Fruit fly (Drosophila melanogaster) whole organism, embryonic: ENCODE data around the gene SKIP.
A peak's percentile ranks its signal among the peaks of the same experiment; 100 is the strongest.

ENCODE experiments used
- Ada2b ChIP-seq: fragments of 200-800 bp; sonication (Bioruptor generic); IDR thresholded peaks from 2 replicates; pipeline ENCODE4 v1.3.6; 2022; ENCODE audit warnings: missing biosample characterization, missing genetic modification characterization
- BtbVII ChIP-seq: fragments of 200-800 bp; sonication (Bioruptor generic); optimal IDR thresholded peaks from 3 replicates; lab custom pipeline; 2017; ENCODE audit warnings: missing biosample characterization, mild to moderate bottlenecking, missing genetic modification characterization
- CG10959 ChIP-seq: fragments of 200-800 bp; sonication (Bioruptor generic); IDR thresholded peaks from 2 replicates; pipeline ENCODE4 v1.3.6; 2022; ENCODE audit warnings: missing biosample characterization, missing genetic modification characterization
- CG10979 ChIP-seq: fragments of 200-800 bp; sonication (Bioruptor generic); optimal IDR thresholded peaks from 2 replicates; lab custom pipeline; 2018; ENCODE audit warnings: missing biosample characterization, mild to moderate bottlenecking, missing genetic modification characterization, moderate library complexity
- CG11695 ChIP-seq: fragments of 200-800 bp; sonication (Bioruptor generic); IDR thresholded peaks from 3 replicates; pipeline ENCODE4 v1.3.6; 2022; ENCODE audit warnings: missing biosample characterization, missing genetic modification characterization
- CG12391 ChIP-seq: fragments of 200-800 bp; sonication (Bioruptor generic); optimal IDR thresholded peaks from 3 replicates; lab custom pipeline; 2018; ENCODE audit warnings: missing biosample characterization, mild to moderate bottlenecking, missing genetic modification characterization, moderate library complexity
- CG13894 ChIP-seq: fragments of 200-800 bp; sonication (Bioruptor generic); optimal IDR thresholded peaks from 3 replicates; lab custom pipeline; 2018; ENCODE audit warnings: missing biosample characterization, mild to moderate bottlenecking, missing genetic modification characterization, moderate library complexity
- CG14050 ChIP-seq: fragments of 200-800 bp; sonication (Bioruptor generic); IDR thresholded peaks from 3 replicates; pipeline ENCODE4 v1.3.6; 2022; ENCODE audit warnings: missing biosample characterization, missing genetic modification characterization
- CG14667 ChIP-seq: fragments of 200-800 bp; sonication (Bioruptor generic); IDR thresholded peaks from 2 replicates; pipeline ENCODE4 v1.3.6; 2022; ENCODE audit warnings: missing biosample characterization, missing genetic modification characterization
- CG15479 ChIP-seq: fragments of 200-800 bp; sonication (Bioruptor generic); optimal IDR thresholded peaks from 3 replicates; lab custom pipeline; 2019; ENCODE audit warnings: missing biosample characterization, mild to moderate bottlenecking, missing genetic modification characterization, moderate library complexity
- CG17186 ChIP-seq: fragments of 200-800 bp; sonication (Bioruptor generic); optimal IDR thresholded peaks from 3 replicates; lab custom pipeline; 2017; ENCODE audit warnings: missing biosample characterization, missing genetic modification reagents, missing genetic modification characterization
- CG17385 ChIP-seq: fragments of 200-800 bp; sonication (Bioruptor generic); optimal IDR thresholded peaks from 3 replicates; lab custom pipeline; 2018; ENCODE audit warnings: missing biosample characterization, mild to moderate bottlenecking, missing genetic modification characterization
- CG2116 ChIP-seq: fragments of 200-800 bp; sonication (Bioruptor generic); optimal IDR thresholded peaks from 3 replicates; lab custom pipeline; 2018; ENCODE audit warnings: missing biosample characterization, mild to moderate bottlenecking, missing genetic modification characterization
- CG3065 ChIP-seq: fragments of 200-800 bp; sonication (Bioruptor generic); optimal IDR thresholded peaks from 2 replicates; lab custom pipeline; 2016; ENCODE audit warnings: missing biosample characterization, missing genetic modification characterization
- CG32532 ChIP-seq: fragments of 200-800 bp; sonication (Bioruptor generic); IDR thresholded peaks from 2 replicates; pipeline ENCODE4 v1.3.6; 2022; ENCODE audit warnings: missing biosample characterization, missing genetic modification characterization
- CG32767 ChIP-seq: fragments of 200-800 bp; sonication (Bioruptor generic); IDR thresholded peaks from 2 replicates; pipeline ENCODE4 v1.3.6; 2022; ENCODE audit warnings: missing biosample characterization, missing genetic modification characterization
- CG3726 ChIP-seq: fragments of 200-800 bp; sonication (Bioruptor generic); IDR thresholded peaks from 3 replicates; pipeline ENCODE4, ENCODE4 v1.3.6; 2022; ENCODE audit warnings: missing biosample characterization, missing genetic modification characterization
- CG5180 ChIP-seq: fragments of 200-800 bp; sonication (Bioruptor generic); optimal IDR thresholded peaks from 3 replicates; lab custom pipeline; 2017; ENCODE audit warnings: missing biosample characterization, missing genetic modification characterization, mild to moderate bottlenecking, moderate library complexity, missing genetic modification reagents
- CHES-1-like ChIP-seq: fragments of 200-800 bp; sonication (Bioruptor generic); optimal IDR thresholded peaks from 2 replicates; lab custom pipeline; 2016; ENCODE audit warnings: missing biosample characterization, missing genetic modification characterization
- CkIIα-i1 ChIP-seq: fragments of 200-800 bp; sonication (Bioruptor generic); IDR thresholded peaks from 2 replicates; pipeline ENCODE4 v1.3.6; 2022; ENCODE audit warnings: missing biosample characterization, missing genetic modification characterization
- Doc3 ChIP-seq: fragments of 200-800 bp; sonication (Bioruptor generic); IDR thresholded peaks from 3 replicates; pipeline ENCODE4 v1.3.6; 2022; ENCODE audit warnings: missing biosample characterization, missing genetic modification characterization; ENCODE audit not compliant: partially characterized antibody
- Elba2 ChIP-seq: fragments of 200-800 bp; sonication (Bioruptor generic); optimal IDR thresholded peaks from 3 replicates; lab custom pipeline; 2016; ENCODE audit warnings: missing biosample characterization, missing genetic modification characterization
- Ets65A ChIP-seq: fragments of 200-800 bp; sonication (Bioruptor generic); peaks from one replicate; lab custom pipeline; 2016; ENCODE audit warnings: missing biosample characterization, missing genetic modification characterization
- Hmx ChIP-seq: fragments of 200-800 bp; sonication (Bioruptor generic); optimal IDR thresholded peaks from 2 replicates; lab custom pipeline; 2016; ENCODE audit warnings: missing biosample characterization, missing genetic modification characterization
- Hr39 ChIP-seq: fragments of >200 bp; optimal IDR thresholded peaks from 2 replicates; lab custom pipeline; 2017
- Hr78 ChIP-seq, 2 experiments: fragments of 200-800 bp in 1 of 2; fragments of >200 bp in 1 of 2; sonication (Bioruptor generic) in 1 of 2; optimal IDR thresholded peaks; 2 replicates each; lab custom pipeline; 2017 to 2019; ENCODE audit warnings: missing biosample characterization in 2 of 2, missing genetic modification characterization in 2 of 2, mild to moderate bottlenecking in 1 of 2, moderate library complexity in 1 of 2
- Meics ChIP-seq: fragments of 200-800 bp; sonication (Bioruptor generic); optimal IDR thresholded peaks from 2 replicates; lab custom pipeline; 2017; ENCODE audit warnings: missing biosample characterization, mild to moderate bottlenecking, missing genetic modification characterization
- NK7.1 ChIP-seq: fragments of 200-800 bp; sonication (Bioruptor generic); optimal IDR thresholded peaks from 3 replicates; lab custom pipeline; 2016; ENCODE audit warnings: missing biosample characterization, missing genetic modification characterization
- NfI ChIP-seq: fragments of 200-800 bp; sonication (Bioruptor generic); optimal IDR thresholded peaks from 3 replicates; lab custom pipeline; 2018; ENCODE audit warnings: missing biosample characterization, mild to moderate bottlenecking, missing genetic modification characterization, moderate library complexity
- Opbp ChIP-seq: fragments of 200-800 bp; sonication (Bioruptor generic); IDR thresholded peaks from 3 replicates; pipeline ENCODE4 v1.3.6; 2022; ENCODE audit warnings: missing biosample characterization, missing genetic modification characterization; ENCODE audit not compliant: partially characterized antibody
- Ssrp ChIP-seq: fragments of 200-800 bp; sonication (Bioruptor generic); optimal IDR thresholded peaks from 2 replicates; lab custom pipeline; 2018; ENCODE audit warnings: missing biosample characterization, mild to moderate bottlenecking, missing genetic modification characterization, moderate library complexity
- Taf1 ChIP-seq: fragments of 200-800 bp; sonication (Bioruptor generic); IDR thresholded peaks from 2 replicates; pipeline ENCODE4 v1.3.6; 2022; ENCODE audit warnings: missing biosample characterization, missing genetic modification characterization
- Trl ChIP-seq, 3 experiments: fragments of >200 bp in 2 of 3; fragments of 200-800 bp in 1 of 3; sonication (Bioruptor generic) in 1 of 3; optimal IDR thresholded peaks; 2 replicates in 1 of 3; 3 replicates in 2 of 3; lab custom pipeline; 2016 to 2017; ENCODE audit warnings: missing biosample characterization in 1 of 3, missing genetic modification characterization in 1 of 3
- Vsx1 ChIP-seq: fragments of 200-800 bp; sonication (Bioruptor generic); optimal IDR thresholded peaks from 2 replicates; lab custom pipeline; 2017; ENCODE audit warnings: missing biosample characterization, mild to moderate bottlenecking, missing genetic modification characterization, missing genetic modification reagents
- chm ChIP-seq: fragments of 200-800 bp; sonication (Bioruptor generic); IDR thresholded peaks from 2 replicates; pipeline ENCODE4 v1.3.6; 2022; ENCODE audit warnings: missing biosample characterization, missing genetic modification characterization
- crol ChIP-seq: fragments of 200-800 bp; sonication (Bioruptor generic); IDR thresholded peaks from 2 replicates; pipeline ENCODE4 v1.3.6; 2022; ENCODE audit warnings: missing biosample characterization, missing genetic modification characterization
- dan ChIP-seq: fragments of 200-800 bp; sonication (Bioruptor generic); IDR thresholded peaks from 2 replicates; pipeline ENCODE4 v1.3.6; 2022; ENCODE audit warnings: missing biosample characterization, missing genetic modification characterization
- dimm ChIP-seq: fragments of 200-800 bp; sonication (Bioruptor generic); IDR thresholded peaks from 2 replicates; pipeline ENCODE4 v1.3.6; 2022; ENCODE audit warnings: missing biosample characterization, missing genetic modification characterization
- ems ChIP-seq: fragments of 200-800 bp; sonication (Bioruptor generic); optimal IDR thresholded peaks from 3 replicates; lab custom pipeline; 2016; ENCODE audit warnings: missing biosample characterization, missing genetic modification characterization
- ewg ChIP-seq: fragments of 200-800 bp; sonication (Bioruptor generic); optimal IDR thresholded peaks from 3 replicates; lab custom pipeline; 2017; ENCODE audit warnings: mild to moderate bottlenecking, missing biosample characterization, missing genetic modification reagents, missing genetic modification characterization
- exex ChIP-seq: fragments of 200-800 bp; sonication (Bioruptor generic); optimal IDR thresholded peaks from 4 replicates; lab custom pipeline; 2018; ENCODE audit warnings: missing biosample characterization, mild to moderate bottlenecking, missing genetic modification characterization, moderate library complexity
- ham ChIP-seq: fragments of 200-800 bp; sonication (Bioruptor generic); IDR thresholded peaks from 2 replicates; pipeline ENCODE4 v1.3.6; 2022; ENCODE audit warnings: missing biosample characterization, missing genetic modification characterization
- hbn ChIP-seq: fragments of 200-800 bp; sonication (Bioruptor generic); IDR thresholded peaks from 2 replicates; pipeline ENCODE4 v1.3.6; 2022; ENCODE audit warnings: missing biosample characterization, missing genetic modification characterization; ENCODE audit not compliant: partially characterized antibody
- klu ChIP-seq: fragments of 200-800 bp; sonication (Bioruptor generic); IDR thresholded peaks from 2 replicates; pipeline ENCODE4 v1.3.6; 2022; ENCODE audit warnings: missing biosample characterization, missing genetic modification characterization
- nom ChIP-seq: fragments of 200-800 bp; sonication (Bioruptor generic); optimal IDR thresholded peaks from 2 replicates; lab custom pipeline; 2017; ENCODE audit warnings: missing biosample characterization, missing genetic modification characterization, mild to moderate bottlenecking, moderate library complexity, missing genetic modification reagents
- repo ChIP-seq: fragments of 200-800 bp; sonication (Bioruptor generic); optimal IDR thresholded peaks from 2 replicates; lab custom pipeline; 2016; ENCODE audit warnings: missing biosample characterization, missing genetic modification characterization
- stwl ChIP-seq: fragments of 200-800 bp; sonication (Bioruptor generic); optimal IDR thresholded peaks from 3 replicates; lab custom pipeline; 2018; ENCODE audit warnings: missing biosample characterization, mild to moderate bottlenecking, missing genetic modification characterization, moderate library complexity
- tna ChIP-seq: fragments of 200-800 bp; sonication (Bioruptor generic); IDR thresholded peaks from 2 replicates; pipeline ENCODE4 v1.3.6; 2022; ENCODE audit warnings: missing biosample characterization, missing genetic modification characterization; ENCODE audit not compliant: partially characterized antibody
- unc-4 ChIP-seq: fragments of 200-800 bp; sonication (Bioruptor generic); IDR thresholded peaks from 2 replicates; pipeline ENCODE4 v1.3.6; 2022; ENCODE audit warnings: missing biosample characterization, missing genetic modification characterization; ENCODE audit not compliant: partially characterized antibody
- zen2 ChIP-seq: fragments of 200-800 bp; sonication (Bioruptor generic); IDR thresholded peaks from 3 replicates; pipeline ENCODE4 v1.3.6; 2022; ENCODE audit warnings: missing biosample characterization, missing genetic modification characterization; ENCODE audit not compliant: partially characterized antibody
- zfh1 ChIP-seq: fragments of 200-800 bp; sonication (Bioruptor generic); IDR thresholded peaks from 3 replicates; pipeline ENCODE4 v1.3.6; 2022; ENCODE audit warnings: missing biosample characterization, missing genetic modification characterization

The SKIP gene

DNA sequence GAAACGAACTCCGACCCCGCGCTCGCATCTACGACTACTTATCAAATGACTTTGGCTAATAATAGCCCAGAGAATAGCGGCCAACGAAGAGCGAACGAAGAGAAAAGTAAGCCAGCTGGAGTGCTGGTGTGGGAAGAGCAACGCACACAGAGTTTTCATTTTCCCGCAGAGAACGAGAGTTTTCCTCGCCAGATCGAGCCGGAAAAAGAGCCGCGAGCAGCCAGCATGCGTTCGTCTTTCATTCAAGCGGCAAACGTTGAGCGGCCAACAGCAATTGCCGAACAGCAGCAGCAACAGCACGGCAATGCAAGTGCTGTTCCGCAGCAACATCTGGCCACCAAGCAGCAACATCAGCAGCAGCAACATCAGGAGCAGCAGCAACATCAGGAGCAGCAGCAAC is 8.8 kb upstream of the SKIP start:
- TF ChIP-seq Vsx1 (GFP tag; lab: Kevin White, UChicago): peak; percentile 20
- TF ChIP-seq CG2116 (GFP tag; lab: Kevin White, UChicago): no peak
- TF ChIP-seq zen2 (GFP tag; lab: Robert Waterston, UW): no peak
- no peak for TF ChIP-seq CG32767 (GFP tag; lab: Robert Waterston, UW)
- TF ChIP-seq CkIIα-i1 (GFP tag; lab: Robert Waterston, UW): no peak
- TF ChIP-seq ewg (GFP tag; lab: Kevin White, UChicago): no peak
- TF ChIP-seq ham (GFP tag; lab: Robert Waterston, UW): no peak
- peak; percentile 51 to 66 for TF ChIP-seq Trl (optimal IDR thresholded peaks at IDR 0.05; lab: Kevin White, UChicago)
- no peak for TF ChIP-seq Trl (GFP tag; optimal IDR thresholded peaks at IDR 0.05; lab: Kevin White, UChicago)
- no peak for TF ChIP-seq CG3726 (GFP tag; lab: Robert Waterston, UW)
- TF ChIP-seq CG10959 (GFP tag; lab: Robert Waterston, UW): no peak
- no peak for TF ChIP-seq tna (GFP tag; lab: Robert Waterston, UW)
- no peak for TF ChIP-seq Ssrp (tag; lab: Kevin White, UChicago)
- TF ChIP-seq nom (GFP tag; lab: Kevin White, UChicago): no peak
- no peak for TF ChIP-seq dan (GFP tag; lab: Robert Waterston, UW)
- TF ChIP-seq CG32532 (GFP tag; lab: Robert Waterston, UW): peak; percentile 38; the same call in 1 of the 2 replicates
- TF ChIP-seq zfh1: no peak
- no peak for TF ChIP-seq exex (tag; lab: Kevin White, UChicago)
- TF ChIP-seq unc-4 (GFP tag; lab: Robert Waterston, UW): no peak
- no peak for TF ChIP-seq klu
- no peak for TF ChIP-seq ems
- no peak for TF ChIP-seq Hr39 (lab: Kevin White, UChicago)
- TF ChIP-seq Hr78 (GFP tag; optimal IDR thresholded peaks at IDR 0.05; lab: Kevin White, UChicago): peak in 1 of 2 experiments; percentile 46
- TF ChIP-seq CG12391: no peak
- no peak for TF ChIP-seq dimm (GFP tag; lab: Robert Waterston, UW)
- no peak for TF ChIP-seq Hmx
- no peak for TF ChIP-seq CG10979 (tag; lab: Kevin White, UChicago)
- TF ChIP-seq CG15479 (GFP tag; lab: Kevin White, UChicago): no peak
- TF ChIP-seq hbn: 0 out of 2 replicates have a peak, but pooled peaks have one; percentile 24
- no peak for TF ChIP-seq CG11695
- peak; percentile 17 for TF ChIP-seq CG5180
- TF ChIP-seq BtbVII (GFP tag; lab: Kevin White, UChicago): no peak
- TF ChIP-seq chm: peak; percentile 60; the same call in 1 of the 2 replicates
- TF ChIP-seq CG13894 (tag; lab: Kevin White, UChicago): no peak
- TF ChIP-seq CG14050: no peak
- TF ChIP-seq Doc3 (GFP tag; lab: Robert Waterston, UW): 0 out of 3 replicates have a peak, but pooled peaks have one; percentile 46
- no peak for TF ChIP-seq CG17186
- no peak for TF ChIP-seq Meics (GFP tag; lab: Kevin White, UChicago)
- no peak for TF ChIP-seq NK7.1 (GFP tag; lab: Kevin White, UChicago)
- TF ChIP-seq Ada2b: no peak
- TF ChIP-seq stwl (tag; lab: Kevin White, UChicago): peak; percentile 26
- TF ChIP-seq Ets65A (GFP tag; lab: Kevin White, UChicago): no peak
- TF ChIP-seq crol (GFP tag; lab: Robert Waterston, UW): peak; percentile 67
- no peak for TF ChIP-seq CG14667 (GFP tag; lab: Robert Waterston, UW)
- no peak for TF ChIP-seq CG3065 (GFP tag; lab: Kevin White, UChicago)
- no peak for TF ChIP-seq repo (GFP tag; lab: Kevin White, UChicago)
- 0 out of 3 replicates have a peak, but pooled peaks have one; percentile 22 for TF ChIP-seq Opbp (GFP tag; lab: Robert Waterston, UW)
- no peak for TF ChIP-seq CG17385 (GFP tag; lab: Kevin White, UChicago)
- TF ChIP-seq NfI (GFP tag; lab: Kevin White, UChicago): no peak
- TF ChIP-seq Taf1: no peak
- no peak for TF ChIP-seq CHES-1-like (GFP tag; lab: Kevin White, UChicago)
- no peak for TF ChIP-seq Elba2 (GFP tag; lab: Kevin White, UChicago)
